Fruit fly (Drosophila melanogaster) whole organism: Measurements from ENCODE around the gene CG34056.

Experiments used
- CG8478 ChIP-seq: fragments of >200 bp; optimal IDR thresholded peaks from 2 replicates; lab custom pipeline; 2018; ENCODE audit warnings: inconsistent platforms
- Dll ChIP-seq: fragments of >200 bp; optimal IDR thresholded peaks from 2 replicates; lab custom pipeline; 2017
- EcR ChIP-seq, 2 experiments: fragments of >200 bp; optimal IDR thresholded peaks; 2 replicates each; lab custom pipeline; 2017; ENCODE audit warnings: missing biosample characterization in 2 of 2, missing genetic modification characterization in 2 of 2, missing genetic modification reagents in 2 of 2
- pan ChIP-seq: fragments of >200 bp; optimal IDR thresholded peaks from 2 replicates; lab custom pipeline; 2017
- psq ChIP-seq: fragments of >200 bp; optimal IDR thresholded peaks from 2 replicates; lab custom pipeline; 2017
- usp ChIP-seq: fragments of >200 bp; optimal IDR thresholded peaks from 2 replicates; lab custom pipeline; 2017; ENCODE audit warnings: missing biosample characterization, missing genetic modification characterization, mixed read lengths

CG34056 gene

dm6 chr3L:914852-915251 is 19.1 kb downstream of the CG34056 start:
- TF ChIP-seq Dll (lab: Kevin White, UChicago) (no peak), CG8478 (lab: Kevin White, UChicago) (no peak), usp (GFP tag; lab: Kevin White, UChicago) (no peak), EcR (GFP tag; optimal IDR thresholded peaks at IDR 0.05; lab: Kevin White, UChicago) (no peak), pan (lab: Kevin White, UChicago) (no peak), psq (lab: Kevin White, UChicago) (no peak)

- TF ChIP-seq pan (lab: Kevin White, UChicago), result no peak
- no peak for TF ChIP-seq usp (GFP tag; lab: Kevin White, UChicago)
- TF ChIP-seq EcR (GFP tag; optimal IDR thresholded peaks at IDR 0.05; lab: Kevin White, UChicago), result no peak
- no peak for TF ChIP-seq psq (lab: Kevin White, UChicago)
- no peak for TF ChIP-seq CG8478 (lab: Kevin White, UChicago)
- no peak for TF ChIP-seq Dll (lab: Kevin White, UChicago)
These were observed 21.5 kb downstream of the CG34056 start for dm6 chr3L:917225-917624.
